Worm (Caenorhabditis elegans) whole organism, young adult: ENCODE data around the gene trcs-1.
A peak's percentile ranks its signal among the peaks of the same experiment; 100 is the strongest.

Source experiments
- B0035.1 ChIP-seq: sonication (generic microtip); optimal IDR thresholded peaks from 2 replicates; lab custom pipeline; 2016; ENCODE audit warnings: missing genetic modification characterization, mild to moderate bottlenecking, missing compliant biosample characterization, missing genotype, missing genetic modification reagents
- B0261.1 ChIP-seq: sonication (generic microtip); optimal IDR thresholded peaks from 2 replicates; lab custom pipeline; 2016; ENCODE audit warnings: mild to moderate bottlenecking, missing genetic modification characterization, moderate library complexity, missing compliant biosample characterization
- F52B5.7 ChIP-seq: sonication (generic microtip); optimal IDR thresholded peaks from 2 replicates; lab custom pipeline; 2016; ENCODE audit warnings: mild to moderate bottlenecking, missing genetic modification characterization, missing compliant biosample characterization
- K12H6.12 ChIP-seq: fragments of 200-800 bp; sonication (Bioruptor generic); optimal IDR thresholded peaks from 2 replicates; lab custom pipeline; 2018; ENCODE audit warnings: mild to moderate bottlenecking, missing genetic modification characterization, missing compliant biosample characterization
- ceh-27 ChIP-seq: fragments of 200-800 bp; sonication (Bioruptor generic); optimal IDR thresholded peaks from 2 replicates; lab custom pipeline; 2018; ENCODE audit warnings: mild to moderate bottlenecking, missing genetic modification characterization, moderate library complexity, missing compliant biosample characterization
- egl-44 ChIP-seq: fragments of 200-800 bp; sonication (Bioruptor generic); IDR thresholded peaks from 2 replicates; pipeline ENCODE4 v1.3.6; 2022; ENCODE audit warnings: missing genetic modification reagents, missing genetic modification characterization, missing compliant biosample characterization
- fkh-3 ChIP-seq: sonication (generic microtip); optimal IDR thresholded peaks from 2 replicates; lab custom pipeline; 2016; ENCODE audit warnings: mild to moderate bottlenecking, missing genetic modification characterization, missing compliant biosample characterization
- gei-17 ChIP-seq: fragments of 200-800 bp; sonication (Bioruptor generic); optimal IDR thresholded peaks from 2 replicates; lab custom pipeline; 2018; ENCODE audit warnings: mild to moderate bottlenecking, missing genetic modification characterization, missing compliant biosample characterization
- let-607 ChIP-seq, 2 experiments: fragments of 200-800 bp in 1 of 2; sonication (Bioruptor generic) in 1 of 2; sonication (generic microtip) in 1 of 2; optimal IDR thresholded peaks; 2 replicates each; lab custom pipeline; 2016 to 2018; ENCODE audit warnings: mild to moderate bottlenecking in 2 of 2, missing compliant biosample characterization in 2 of 2, missing genetic modification characterization in 2 of 2, moderate library complexity in 2 of 2, missing genotype in 1 of 2
- madf-6 ChIP-seq: fragments of 200-800 bp; sonication (Bioruptor generic); IDR thresholded peaks from 2 replicates; pipeline ENCODE4 v1.3.6; 2022; ENCODE audit warnings: missing genetic modification reagents, missing genetic modification characterization, missing compliant biosample characterization
- nfya-1 ChIP-seq: sonication (generic microtip); optimal IDR thresholded peaks from 2 replicates; lab custom pipeline; 2017; ENCODE audit warnings: antibody characterized with exemption, missing compliant biosample characterization, missing genetic modification characterization, borderline replicate concordance; ENCODE audit not compliant: insufficient read depth
- nhr-179 ChIP-seq: sonication (generic microtip); optimal IDR thresholded peaks from 2 replicates; lab custom pipeline; 2016; ENCODE audit warnings: mild to moderate bottlenecking, missing genetic modification characterization, missing compliant biosample characterization
- nhr-80 ChIP-seq: sonication (generic microtip); optimal IDR thresholded peaks from 2 replicates; lab custom pipeline; 2016; ENCODE audit warnings: missing genetic modification characterization, missing compliant biosample characterization
- snpc-4 ChIP-seq, 5 experiments: fragments of 150-350 bp in 1 of 5; sonication (generic microtip) in 4 of 5; optimal IDR thresholded peaks; 2 replicates each; lab custom pipeline; 2014 to 2018; ENCODE audit warnings: missing genetic modification characterization in 5 of 5, missing biosample characterization in 3 of 5, antibody characterized with exemption in 2 of 5, mild to moderate bottlenecking in 2 of 5, missing compliant biosample characterization in 2 of 5, missing genotype in 2 of 5, moderate library complexity in 2 of 5, missing genetic modification reagents in 1 of 5
- unc-62 ChIP-seq: fragments of 150-350 bp; optimal IDR thresholded peaks from 2 replicates; lab custom pipeline; 2014; ENCODE audit warnings: missing biosample characterization, missing genetic modification reagents, missing genetic modification characterization

Gene trcs-1

ce11 chrIV:9545986-9546385 is 42.6 kb downstream of the trcs-1 start, which contains the start of gene T05A1.5:
Gene T05A1.5, plus strand, starts transcription at chrIV:9546286.
- TF ChIP-seq let-607 (tag; optimal IDR thresholded peaks at IDR 0.05; lab: Kevin White, UChicago), result no peak
- TF ChIP-seq K12H6.12 (tag; lab: Kevin White, UChicago), result no peak
- TF ChIP-seq ceh-27 (GFP tag; lab: Kevin White, UChicago), result no peak
- no peak for TF ChIP-seq nfya-1 (tag; lab: Kevin White, UChicago)
- no peak for TF ChIP-seq gei-17 (GFP tag; lab: Kevin White, UChicago)
- no peak for TF ChIP-seq B0261.1 (tag; lab: Kevin White, UChicago)
- TF ChIP-seq F52B5.7 (tag; lab: Kevin White, UChicago), result no peak
- TF ChIP-seq snpc-4 (GFP tag; optimal IDR thresholded peaks at IDR 0.05; lab: Kevin White, UChicago), result no peak
- no peak for TF ChIP-seq snpc-4 (tag; optimal IDR thresholded peaks at IDR 0.05; lab: Kevin White, UChicago)
- TF ChIP-seq madf-6, result no peak
- TF ChIP-seq, all 124 proteins: peak for 0

- peak; percentile 47 for TF ChIP-seq nhr-80 (tag; lab: Kevin White, UChicago)
- no peak for TF ChIP-seq nhr-179 (tag; lab: Kevin White, UChicago)
Measured at ce11 chrIV:9540342-9540856, 48.2 kb downstream of the trcs-1 start, which contains the start of gene fbl-1. Gene fbl-1, plus strand, starts transcription at chrIV:9540806.

- peak; percentile 14 to 77 for TF ChIP-seq let-607 (tag; optimal IDR thresholded peaks at IDR 0.05; lab: Kevin White, UChicago)
- peak; percentile 45 for TF ChIP-seq unc-62
- TF ChIP-seq nhr-80 (tag; lab: Kevin White, UChicago), result peak; percentile 61
- TF ChIP-seq egl-44, result 0 out of 2 replicates have a peak, but pooled peaks have one; percentile 10
- TF ChIP-seq B0035.1, result no peak
Measured at ce11 chrIV:9538214-9538613, 50.4 kb downstream of the trcs-1 start.

- TF ChIP-seq nhr-80 (tag; lab: Kevin White, UChicago) (peak; percentile 89), fkh-3 (tag; lab: Kevin White, UChicago) (no peak), let-607 (tag; optimal IDR thresholded peaks at IDR 0.05; lab: Kevin White, UChicago) (peak in 1 of 2 experiments; percentile 13), unc-62 (peak; percentile 38)
- TF ChIP-seq, all 124 proteins: peak for 3
Measured at ce11 chrIV:9537500-9537899, 51.1 kb downstream of the trcs-1 start.
